Fruit fly (Drosophila melanogaster) whole organism, pupa: Measurements from ENCODE around the gene Membrin.
A peak's percentile ranks its signal among the peaks of the same experiment; 100 is the strongest.

Experiments used
- CG10348 ChIP-seq: fragments of 200-800 bp; sonication (Bioruptor generic); IDR thresholded peaks from 2 replicates; pipeline ENCODE4 v1.3.6; 2022; ENCODE audit warnings: missing biosample characterization, missing genetic modification characterization
- CG12605 ChIP-seq: fragments of 200-800 bp; sonication (Bioruptor generic); IDR thresholded peaks from 2 replicates; pipeline ENCODE4 v1.3.6; 2022; ENCODE audit warnings: missing biosample characterization, missing genetic modification characterization
- CG34367 ChIP-seq: fragments of 200-800 bp; sonication (Bioruptor generic); optimal IDR thresholded peaks from 2 replicates; lab custom pipeline; 2018; ENCODE audit warnings: missing biosample characterization, mild to moderate bottlenecking, missing genetic modification characterization
- CG4496 ChIP-seq: fragments of 200-800 bp; sonication (Bioruptor generic); IDR thresholded peaks from 3 replicates; pipeline ENCODE4 v1.3.6; 2022; ENCODE audit warnings: missing biosample characterization, missing genetic modification characterization
- CG8301 ChIP-seq: fragments of 200-800 bp; sonication (Bioruptor generic); optimal IDR thresholded peaks from 2 replicates; lab custom pipeline; 2018; ENCODE audit warnings: missing biosample characterization, mild to moderate bottlenecking, missing genetic modification characterization
- D1 ChIP-seq: fragments of 200-800 bp; sonication (Bioruptor generic); optimal IDR thresholded peaks from 2 replicates; lab custom pipeline; 2018; ENCODE audit warnings: missing biosample characterization, mild to moderate bottlenecking, missing genetic modification characterization, moderate library complexity
- Pif1B ChIP-seq: fragments of 200-800 bp; sonication (Bioruptor generic); optimal IDR thresholded peaks from 3 replicates; lab custom pipeline; 2016; ENCODE audit warnings: missing biosample characterization, missing genetic modification characterization
- rn ChIP-seq: fragments of 200-800 bp; sonication (Bioruptor generic); IDR thresholded peaks from 2 replicates; pipeline ENCODE4 v1.3.6; 2022; ENCODE audit warnings: missing biosample characterization, missing genetic modification characterization

- peak; percentile 94 for TF ChIP-seq CG4496 (GFP tag; lab: Robert Waterston, UW)
- TF ChIP-seq D1 (tag; lab: Kevin White, UChicago): peak; percentile 89
- TF ChIP-seq CG8301 (tag; lab: Kevin White, UChicago): peak; percentile 95
- peak; percentile 93 for TF ChIP-seq CG12605 (GFP tag; lab: Robert Waterston, UW)
- peak; percentile 94 for TF ChIP-seq CG34367 (tag; lab: Kevin White, UChicago)
- TF ChIP-seq Pif1B (GFP tag; lab: Kevin White, UChicago): peak; percentile 89
- peak; percentile 49; the same call in 1 of the 2 replicates for TF ChIP-seq CG10348
- TF ChIP-seq rn (GFP tag; lab: Robert Waterston, UW): peak; percentile 71
Measured at dm6 chr3L:5355074-5355790, 11.0 kb upstream of the Membrin start, which contains the start of gene CG46456.
